Fruit fly (Drosophila melanogaster) whole organism, prepupa: ENCODE measurements around the gene CG34107.

Experiments used
- CG10631 ChIP-seq: fragments of 200-800 bp; sonication (Bioruptor generic); optimal IDR thresholded peaks from 2 replicates; lab custom pipeline; 2016; ENCODE audit warnings: missing biosample characterization, missing genetic modification characterization
- CG10669 ChIP-seq: fragments of 200-800 bp; sonication (Bioruptor generic); optimal IDR thresholded peaks from 3 replicates; lab custom pipeline; 2018; ENCODE audit warnings: missing biosample characterization, mild to moderate bottlenecking, missing genetic modification characterization, moderate library complexity
- CG11294 ChIP-seq: fragments of 200-800 bp; sonication (Bioruptor generic); IDR thresholded peaks from 2 replicates; pipeline ENCODE4 v1.3.6; 2022; ENCODE audit warnings: missing biosample characterization, missing genetic modification characterization
- CG11762 ChIP-seq: fragments of 200-800 bp; sonication (Bioruptor generic); optimal IDR thresholded peaks from 3 replicates; lab custom pipeline; 2016; ENCODE audit warnings: missing biosample characterization, missing genetic modification characterization; ENCODE audit not compliant: insufficient read depth
- CG11902 ChIP-seq: fragments of 200-800 bp; sonication (Bioruptor generic); optimal IDR thresholded peaks from 3 replicates; lab custom pipeline; 2016; ENCODE audit warnings: missing biosample characterization, missing genetic modification characterization
- CG31627 ChIP-seq: fragments of 200-800 bp; sonication (Bioruptor generic); optimal IDR thresholded peaks from 3 replicates; lab custom pipeline; 2016; ENCODE audit warnings: missing biosample characterization, missing genetic modification characterization
- CG32006 ChIP-seq: fragments of 200-800 bp; sonication (Bioruptor generic); optimal IDR thresholded peaks from 3 replicates; lab custom pipeline; 2017; ENCODE audit warnings: missing biosample characterization, mild to moderate bottlenecking, missing genetic modification characterization
- CG34406 ChIP-seq: fragments of 200-800 bp; sonication (Bioruptor generic); optimal IDR thresholded peaks from 3 replicates; lab custom pipeline; 2016; ENCODE audit warnings: missing biosample characterization, missing genetic modification characterization
- CG3919 ChIP-seq: fragments of 200-800 bp; sonication (Bioruptor generic); optimal IDR thresholded peaks from 3 replicates; lab custom pipeline; 2016; ENCODE audit warnings: missing biosample characterization, missing genetic modification characterization
- CG4318 ChIP-seq: fragments of 200-800 bp; sonication (Bioruptor generic); optimal IDR thresholded peaks from 3 replicates; lab custom pipeline; 2017; ENCODE audit warnings: missing biosample characterization, mild to moderate bottlenecking, missing genetic modification characterization
- CG6276 ChIP-seq: fragments of 200-800 bp; sonication (Bioruptor generic); optimal IDR thresholded peaks from 2 replicates; lab custom pipeline; 2017; ENCODE audit warnings: missing biosample characterization, mild to moderate bottlenecking, missing genetic modification characterization
- CG6854 ChIP-seq: fragments of 200-800 bp; sonication (Bioruptor generic); optimal IDR thresholded peaks from 2 replicates; lab custom pipeline; 2017; ENCODE audit warnings: missing biosample characterization, mild to moderate bottlenecking, missing genetic modification characterization
- CG8119 ChIP-seq: fragments of 200-800 bp; sonication (Bioruptor generic); IDR thresholded peaks from 3 replicates; pipeline ENCODE4 v1.3.6; 2022; ENCODE audit warnings: missing biosample characterization, missing genetic modification characterization
- CG8319 ChIP-seq: fragments of 200-800 bp; sonication (Bioruptor generic); optimal IDR thresholded peaks from 3 replicates; lab custom pipeline; 2016; ENCODE audit warnings: missing biosample characterization, missing genetic modification characterization
- CG8632 ChIP-seq: fragments of 200-800 bp; sonication (Bioruptor generic); optimal IDR thresholded peaks from 3 replicates; lab custom pipeline; 2016; ENCODE audit warnings: missing biosample characterization, missing genetic modification characterization
- Eip75B ChIP-seq: fragments of 200-800 bp; sonication (Bioruptor generic); optimal IDR thresholded peaks from 3 replicates; lab custom pipeline; 2016; ENCODE audit warnings: missing biosample characterization, missing genetic modification characterization
- Eip78C ChIP-seq: fragments of 200-800 bp; sonication (Bioruptor generic); peaks from one replicate; lab custom pipeline; 2016; ENCODE audit warnings: missing biosample characterization, missing genetic modification characterization
- Ets96B ChIP-seq: fragments of 200-800 bp; optimal IDR thresholded peaks from 2 replicates; lab custom pipeline; 2019; ENCODE audit warnings: missing biosample characterization, mild to moderate bottlenecking, missing genetic modification characterization, moderate library complexity
- Hr39 ChIP-seq: fragments of 200-800 bp; sonication (Bioruptor generic); optimal IDR thresholded peaks from 2 replicates; lab custom pipeline; 2016; ENCODE audit warnings: missing biosample characterization, missing genetic modification characterization
- Hr4 ChIP-seq: fragments of 200-800 bp; sonication (Bioruptor generic); optimal IDR thresholded peaks from 3 replicates; lab custom pipeline; 2016; ENCODE audit warnings: missing biosample characterization, missing genetic modification characterization
- Met ChIP-seq: fragments of 200-800 bp; sonication (Bioruptor generic); optimal IDR thresholded peaks from 3 replicates; lab custom pipeline; 2016; ENCODE audit warnings: missing biosample characterization, missing genetic modification characterization
- Sox102F ChIP-seq: fragments of 200-800 bp; sonication (Bioruptor generic); optimal IDR thresholded peaks from 2 replicates; lab custom pipeline; 2016; ENCODE audit warnings: missing biosample characterization, mild to moderate bottlenecking, missing genetic modification characterization
- Sox14 ChIP-seq: fragments of 200-800 bp; sonication (Bioruptor generic); optimal IDR thresholded peaks from 3 replicates; lab custom pipeline; 2016; ENCODE audit warnings: missing biosample characterization, missing genetic modification characterization
- Sox15 ChIP-seq: fragments of 200-800 bp; sonication (Bioruptor generic); optimal IDR thresholded peaks from 3 replicates; lab custom pipeline; 2016; ENCODE audit warnings: missing biosample characterization, missing genetic modification characterization
- achi ChIP-seq: fragments of 200-800 bp; sonication (Bioruptor generic); optimal IDR thresholded peaks from 3 replicates; lab custom pipeline; 2016; ENCODE audit warnings: missing biosample characterization, missing genetic modification characterization
- acj6 ChIP-seq: fragments of 200-800 bp; sonication (Bioruptor generic); optimal IDR thresholded peaks from 3 replicates; lab custom pipeline; 2016; ENCODE audit warnings: missing biosample characterization, missing genetic modification characterization
- cyc ChIP-seq: fragments of 200-800 bp; sonication (Bioruptor generic); optimal IDR thresholded peaks from 3 replicates; lab custom pipeline; 2016; ENCODE audit warnings: missing biosample characterization, missing genetic modification characterization
- dac ChIP-seq: fragments of 200-800 bp; sonication (Bioruptor generic); optimal IDR thresholded peaks from 2 replicates; lab custom pipeline; 2017; ENCODE audit warnings: missing biosample characterization, mild to moderate bottlenecking, missing genetic modification characterization
- eg ChIP-seq: fragments of 200-800 bp; sonication (Bioruptor generic); IDR thresholded peaks from 3 replicates; pipeline ENCODE4 v1.3.6; 2022; ENCODE audit warnings: missing biosample characterization, missing genetic modification characterization
- esn ChIP-seq: fragments of 200-800 bp; sonication (Bioruptor generic); optimal IDR thresholded peaks from 2 replicates; lab custom pipeline; 2016; ENCODE audit warnings: missing biosample characterization, mild to moderate bottlenecking, missing genetic modification characterization, moderate library complexity
- fd59A ChIP-seq: fragments of 200-800 bp; sonication (Bioruptor generic); optimal IDR thresholded peaks from 2 replicates; lab custom pipeline; 2017; ENCODE audit warnings: missing biosample characterization, mild to moderate bottlenecking, missing genetic modification characterization, missing genetic modification reagents
- fkh ChIP-seq: fragments of 200-800 bp; sonication (Bioruptor generic); optimal IDR thresholded peaks from 3 replicates; lab custom pipeline; 2017; ENCODE audit warnings: missing biosample characterization, mild to moderate bottlenecking, missing genetic modification characterization, moderate library complexity
- lz ChIP-seq: fragments of 200-800 bp; sonication (Bioruptor generic); optimal IDR thresholded peaks from 3 replicates; lab custom pipeline; 2016; ENCODE audit warnings: missing biosample characterization, missing genetic modification characterization
- pdm3 ChIP-seq: fragments of 200-800 bp; sonication (Bioruptor generic); optimal IDR thresholded peaks from 3 replicates; lab custom pipeline; 2016; ENCODE audit warnings: missing biosample characterization, missing genetic modification characterization
- salr ChIP-seq, 2 experiments: fragments of 200-800 bp; sonication (Bioruptor generic); optimal IDR thresholded peaks; 3 replicates each; lab custom pipeline; 2016 to 2018; ENCODE audit warnings: missing biosample characterization in 2 of 2, missing genetic modification characterization in 2 of 2, mild to moderate bottlenecking in 1 of 2
- spab ChIP-seq: fragments of 200-800 bp; sonication (Bioruptor generic); optimal IDR thresholded peaks from 2 replicates; lab custom pipeline; 2017; ENCODE audit warnings: missing biosample characterization, mild to moderate bottlenecking, missing genetic modification characterization, missing genetic modification reagents
- svp ChIP-seq: fragments of 200-800 bp; sonication (Bioruptor generic); peaks from one replicate; lab custom pipeline; 2016; ENCODE audit warnings: missing biosample characterization, missing genetic modification characterization
- topi ChIP-seq: fragments of 200-800 bp; sonication (Bioruptor generic); optimal IDR thresholded peaks from 3 replicates; lab custom pipeline; 2016; ENCODE audit warnings: missing biosample characterization, missing genetic modification characterization

Gene CG34107

dm6 chr3R:10189520-10189919 is 35.2 kb upstream of the CG34107 start, which contains the start of gene CG12814 (continued):
- TF ChIP-seq Sox102F (GFP tag; lab: Kevin White, UChicago) = peak; percentile 50
- TF ChIP-seq achi (GFP tag; lab: Kevin White, UChicago) = no peak
- TF ChIP-seq svp (GFP tag; lab: Kevin White, UChicago) = no peak
- peak; percentile 64 for TF ChIP-seq CG6276 (GFP tag; lab: Kevin White, UChicago)
- TF ChIP-seq CG6854 (GFP tag; lab: Kevin White, UChicago) = no peak
- no peak for TF ChIP-seq Eip75B (GFP tag; lab: Kevin White, UChicago)
- TF ChIP-seq salr (GFP tag; optimal IDR thresholded peaks at IDR 0.05; lab: Kevin White, UChicago) = no peak
- peak; percentile 2 for TF ChIP-seq Sox14 (GFP tag; lab: Kevin White, UChicago)
- TF ChIP-seq CG10669 = peak; percentile 45
- TF ChIP-seq fkh (GFP tag; lab: Kevin White, UChicago) = peak; percentile 47
- peak; percentile 12 for TF ChIP-seq CG34406 (GFP tag; lab: Kevin White, UChicago)
- TF ChIP-seq Sox15 (GFP tag; lab: Kevin White, UChicago) = no peak
- peak; percentile 8 for TF ChIP-seq fd59A (GFP tag; lab: Kevin White, UChicago)
- no peak for TF ChIP-seq CG10631 (GFP tag; lab: Kevin White, UChicago)
- TF ChIP-seq CG32006 (GFP tag; lab: Kevin White, UChicago) = no peak
- peak; percentile 46 for TF ChIP-seq Ets96B (tag; lab: Kevin White, UChicago)
- peak; percentile 66; the same call in 2 of the 3 replicates for TF ChIP-seq CG8119 (GFP tag; lab: Robert Waterston, UW)
- no peak for TF ChIP-seq CG11902 (GFP tag; lab: Kevin White, UChicago)
- peak; percentile 76; the same call in 2 of the 3 replicates for TF ChIP-seq eg (GFP tag; lab: Robert Waterston, UW)
- no peak for TF ChIP-seq acj6 (GFP tag; lab: Kevin White, UChicago)
- no peak for TF ChIP-seq CG8319 (GFP tag; lab: Kevin White, UChicago)
- TF ChIP-seq CG4318 = no peak

dm6 chr3R:10190084-10190782 is 34.5 kb upstream of the CG34107 start, which contains the start of gene Syn:
Gene Syn (plus strand): TSS chr3R:10190689.
- TF ChIP-seq Hr4 (GFP tag; lab: Kevin White, UChicago) (peak; percentile 37), topi (no peak), CG32006 (GFP tag; lab: Kevin White, UChicago) (peak; percentile 4), pdm3 (no peak), Eip78C (GFP tag; lab: Kevin White, UChicago) (peak; percentile 48), CG10631 (GFP tag; lab: Kevin White, UChicago) (no peak)

dm6 chr3R:10203554-10203953 is 21.2 kb upstream of the CG34107 start:
- TF ChIP-seq fkh (GFP tag; lab: Kevin White, UChicago) = peak; percentile 13
- TF ChIP-seq lz (GFP tag; lab: Kevin White, UChicago) = peak; percentile 23
- TF ChIP-seq cyc (GFP tag; lab: Kevin White, UChicago) = peak; percentile 16
- TF ChIP-seq esn (GFP tag; lab: Kevin White, UChicago) = peak; percentile 17
- no peak for TF ChIP-seq CG8632 (GFP tag; lab: Kevin White, UChicago)
- peak; percentile 74 for TF ChIP-seq Eip78C (GFP tag; lab: Kevin White, UChicago)
- TF ChIP-seq CG32006 (GFP tag; lab: Kevin White, UChicago) = peak; percentile 14
- peak; percentile 30 for TF ChIP-seq topi
- peak; percentile 24 for TF ChIP-seq CG3919 (GFP tag; lab: Kevin White, UChicago)
- TF ChIP-seq CG31627 = peak; percentile 28
- no peak for TF ChIP-seq spab (GFP tag; lab: Kevin White, UChicago)
- TF ChIP-seq CG11762 (GFP tag; lab: Kevin White, UChicago) = no peak
- TF ChIP-seq Met (GFP tag; lab: Kevin White, UChicago) = peak; percentile 30
- TF ChIP-seq CG11294 = no peak
- peak; percentile 2 for TF ChIP-seq Hr39 (GFP tag; lab: Kevin White, UChicago)
- TF ChIP-seq Hr4 (GFP tag; lab: Kevin White, UChicago) = peak; percentile 4
- no peak for TF ChIP-seq dac (GFP tag; lab: Kevin White, UChicago)
